Worm (Caenorhabditis elegans) whole organism, L1 larva: ENCODE measurements around the gene ani-2.
A peak's percentile ranks its signal among the peaks of the same experiment; 100 is the strongest.

Source experiments
- C04F5.9 ChIP-seq: sonication (generic microtip); optimal IDR thresholded peaks from 2 replicates; lab custom pipeline; 2016; ENCODE audit warnings: missing genetic modification characterization, missing compliant biosample characterization
- F16B12.6 ChIP-seq: fragments of 150-350 bp; optimal IDR thresholded peaks from 2 replicates; lab custom pipeline; 2014; ENCODE audit warnings: missing biosample characterization, missing genetic modification characterization
- Y116A8C.19 ChIP-seq: sonication (generic microtip); optimal IDR thresholded peaks from 2 replicates; lab custom pipeline; 2016; ENCODE audit warnings: missing compliant biosample characterization, missing genetic modification characterization, borderline replicate concordance
- alr-1 ChIP-seq: fragments of 200-800 bp; sonication (Bioruptor generic); optimal IDR thresholded peaks from 2 replicates; lab custom pipeline; 2018; ENCODE audit warnings: borderline replicate concordance, mild to moderate bottlenecking, missing genetic modification characterization, missing compliant biosample characterization
- ama-1 ChIP-seq: fragments of 150-350 bp; optimal IDR thresholded peaks from 2 replicates; lab custom pipeline; 2014
- ceh-63 ChIP-seq: fragments of 200-800 bp; sonication (Bioruptor generic); optimal IDR thresholded peaks from 2 replicates; lab custom pipeline; 2018; ENCODE audit warnings: mild to moderate bottlenecking, missing genetic modification characterization, missing compliant biosample characterization
- ceh-82 ChIP-seq, 3 experiments: fragments of 150-350 bp in 1 of 3; sonication (generic microtip) in 2 of 3; optimal IDR thresholded peaks; 2 replicates each; lab custom pipeline; 2014 to 2017; ENCODE audit warnings: missing biosample characterization in 3 of 3, missing genetic modification characterization in 3 of 3
- ceh-90 ChIP-seq: sonication (generic microtip); optimal IDR thresholded peaks from 2 replicates; lab custom pipeline; 2016; ENCODE audit warnings: missing genetic modification characterization, missing compliant biosample characterization
- ces-1 ChIP-seq: fragments of 150-350 bp; optimal IDR thresholded peaks from 2 replicates; lab custom pipeline; 2014; ENCODE audit warnings: missing biosample characterization, missing genetic modification reagents, missing genetic modification characterization
- dsc-1 ChIP-seq: sonication (generic microtip); optimal IDR thresholded peaks from 2 replicates; lab custom pipeline; 2016; ENCODE audit warnings: mild to moderate bottlenecking, missing genetic modification characterization, missing compliant biosample characterization
- efl-3 ChIP-seq: fragments of 200-800 bp; sonication (Bioruptor generic); optimal IDR thresholded peaks from 2 replicates; lab custom pipeline; 2018; ENCODE audit warnings: mild to moderate bottlenecking, missing genetic modification characterization, missing compliant biosample characterization
- egl-13 ChIP-seq: sonication (generic microtip); optimal IDR thresholded peaks from 2 replicates; lab custom pipeline; 2016; ENCODE audit warnings: missing genotype, missing genetic modification reagents, missing genetic modification characterization, missing compliant biosample characterization
- elt-2 ChIP-seq: sonication (generic microtip); optimal IDR thresholded peaks from 2 replicates; lab custom pipeline; 2016; ENCODE audit warnings: missing genetic modification characterization, mild to moderate bottlenecking, inconsistent platforms, missing compliant biosample characterization, missing genetic modification reagents
- ets-5 ChIP-seq: fragments of 200-800 bp; sonication (Bioruptor generic); IDR thresholded peaks from 2 replicates; pipeline ENCODE4 v1.3.6; 2022; ENCODE audit warnings: missing genetic modification characterization, missing compliant biosample characterization
- fkh-4 ChIP-seq: sonication (generic microtip); optimal IDR thresholded peaks from 2 replicates; lab custom pipeline; 2016; ENCODE audit warnings: missing compliant biosample characterization, missing genetic modification characterization, borderline replicate concordance
- hlh-17 ChIP-seq: fragments of 200-800 bp; sonication (Bioruptor generic); optimal IDR thresholded peaks from 2 replicates; lab custom pipeline; 2018; ENCODE audit warnings: missing genetic modification characterization, mild to moderate bottlenecking, missing compliant biosample characterization, moderate library complexity, borderline replicate concordance
- hlh-4 ChIP-seq: sonication (generic microtip); optimal IDR thresholded peaks from 2 replicates; lab custom pipeline; 2016; ENCODE audit warnings: mild to moderate bottlenecking, missing genetic modification characterization, missing compliant biosample characterization
- hpl-2 ChIP-seq: fragments of 150-350 bp; optimal IDR thresholded peaks from 2 replicates; lab custom pipeline; 2014; ENCODE audit warnings: missing biosample characterization, missing genetic modification reagents, missing genetic modification characterization
- lin-14 ChIP-seq: fragments of 200-800 bp; sonication (Bioruptor generic); optimal IDR thresholded peaks from 2 replicates; lab custom pipeline; 2018; ENCODE audit warnings: mild to moderate bottlenecking, missing genetic modification characterization, moderate library complexity, missing compliant biosample characterization
- lin-15B ChIP-seq: fragments of 150-350 bp; sonication (generic microtip); optimal IDR thresholded peaks from 3 replicates; lab custom pipeline; 2014; ENCODE audit warnings: missing biosample characterization, missing genetic modification characterization
- lin-35 ChIP-seq, 2 experiments: fragments of 150-350 bp; optimal IDR thresholded peaks; 2 replicates each; lab custom pipeline; 2014; ENCODE audit warnings: missing biosample characterization in 2 of 2, missing genetic modification characterization in 2 of 2, missing genetic modification reagents in 2 of 2
- lsy-2 ChIP-seq, 2 experiments: fragments of 150-350 bp; optimal IDR thresholded peaks; 2 replicates each; lab custom pipeline; 2014; ENCODE audit warnings: missing biosample characterization in 2 of 2, missing genetic modification characterization in 2 of 2
- mab-9 ChIP-seq: fragments of 200-800 bp; sonication (Bioruptor generic); IDR thresholded peaks from 2 replicates; pipeline ENCODE4 v1.3.6; 2022; ENCODE audit warnings: missing genetic modification reagents, missing genetic modification characterization, missing compliant biosample characterization
- mdl-1 ChIP-seq, 2 experiments: fragments of 150-350 bp; optimal IDR thresholded peaks; 2 replicates each; lab custom pipeline; 2014 to 2017; ENCODE audit warnings: missing biosample characterization in 2 of 2, missing genetic modification characterization in 2 of 2, inconsistent platforms in 1 of 2
- mef-2 ChIP-seq: fragments of 150-350 bp; optimal IDR thresholded peaks from 2 replicates; lab custom pipeline; 2014; ENCODE audit warnings: missing biosample characterization, missing genetic modification characterization
- nhr-12 ChIP-seq: sonication (generic microtip); optimal IDR thresholded peaks from 2 replicates; lab custom pipeline; 2017; ENCODE audit warnings: missing biosample characterization, missing genetic modification characterization
- nhr-19 ChIP-seq: fragments of 200-800 bp; sonication (Bioruptor generic); conservative IDR thresholded peaks from 2 replicates; pipeline ENCODE4 v1.3.6; 2022; ENCODE audit warnings: missing genetic modification characterization, missing compliant biosample characterization
- nhr-237 ChIP-seq: fragments of 150-350 bp; optimal IDR thresholded peaks from 2 replicates; lab custom pipeline; 2014; ENCODE audit warnings: missing biosample characterization, missing genetic modification characterization
- nhr-28 ChIP-seq: fragments of 150-350 bp; optimal IDR thresholded peaks from 2 replicates; lab custom pipeline; 2014; ENCODE audit warnings: missing biosample characterization, missing genetic modification characterization
- nhr-47 ChIP-seq: sonication (generic microtip); optimal IDR thresholded peaks from 2 replicates; lab custom pipeline; 2016; ENCODE audit warnings: mild to moderate bottlenecking, missing genetic modification characterization, moderate library complexity, missing compliant biosample characterization
- nhr-71 ChIP-seq: sonication (generic microtip); optimal IDR thresholded peaks from 2 replicates; lab custom pipeline; 2016; ENCODE audit warnings: mild to moderate bottlenecking, missing genetic modification characterization, moderate library complexity, missing compliant biosample characterization
- nhr-76 ChIP-seq: sonication (generic microtip); optimal IDR thresholded peaks from 2 replicates; lab custom pipeline; 2017; ENCODE audit warnings: missing biosample characterization, missing genetic modification characterization
- nhr-85 ChIP-seq: sonication (generic microtip); peaks from one replicate; lab custom pipeline; 2016; ENCODE audit warnings: missing genetic modification characterization, inconsistent platforms, missing compliant biosample characterization
- nhr-90 ChIP-seq: sonication (generic microtip); optimal IDR thresholded peaks from 2 replicates; lab custom pipeline; 2016; ENCODE audit warnings: mild to moderate bottlenecking, missing genetic modification characterization, missing compliant biosample characterization; ENCODE audit not compliant: poor library complexity
- pag-3 ChIP-seq: sonication (generic microtip); optimal IDR thresholded peaks from 2 replicates; lab custom pipeline; 2017; ENCODE audit warnings: missing genetic modification characterization, mild to moderate bottlenecking, missing compliant biosample characterization, antibody characterized with exemption, borderline replicate concordance; ENCODE audit not compliant: insufficient read depth
- pqm-1 ChIP-seq: sonication (generic microtip); optimal IDR thresholded peaks from 3 replicates; lab custom pipeline; 2017; ENCODE audit warnings: missing biosample characterization, missing genetic modification characterization
- skn-1 ChIP-seq: fragments of 150-350 bp; optimal IDR thresholded peaks from 2 replicates; lab custom pipeline; 2014; ENCODE audit warnings: missing biosample characterization, missing genetic modification characterization
- snu-23 ChIP-seq: sonication (generic microtip); optimal IDR thresholded peaks from 2 replicates; lab custom pipeline; 2016; ENCODE audit warnings: missing genetic modification characterization, missing compliant biosample characterization
- sox-4 ChIP-seq: sonication (generic microtip); optimal IDR thresholded peaks from 2 replicates; lab custom pipeline; 2016; ENCODE audit warnings: missing genetic modification characterization, missing compliant biosample characterization
- sptf-1 ChIP-seq: fragments of 150-350 bp; optimal IDR thresholded peaks from 2 replicates; lab custom pipeline; 2014; ENCODE audit warnings: missing biosample characterization, missing genetic modification characterization
- swsn-7 ChIP-seq: sonication (generic microtip); optimal IDR thresholded peaks from 2 replicates; lab custom pipeline; 2016; ENCODE audit warnings: missing genetic modification characterization, missing compliant biosample characterization
- tlp-1 ChIP-seq: fragments of 150-350 bp; optimal IDR thresholded peaks from 2 replicates; lab custom pipeline; 2014; ENCODE audit warnings: missing biosample characterization, missing genetic modification characterization
- unc-130 ChIP-seq: fragments of 150-350 bp; optimal IDR thresholded peaks from 2 replicates; lab custom pipeline; 2017; ENCODE audit warnings: missing biosample characterization, missing genetic modification characterization, inconsistent platforms
- unc-62 ChIP-seq: fragments of 150-350 bp; optimal IDR thresholded peaks from 2 replicates; lab custom pipeline; 2014; ENCODE audit warnings: missing biosample characterization, missing genetic modification reagents, missing genetic modification characterization
- unc-86 ChIP-seq: sonication (generic microtip); optimal IDR thresholded peaks from 2 replicates; lab custom pipeline; 2016; ENCODE audit warnings: missing genetic modification characterization, missing compliant biosample characterization
- unc-98 ChIP-seq: fragments of 200-800 bp; sonication (Bioruptor generic); IDR thresholded peaks from 2 replicates; pipeline ENCODE4 v1.3.6; 2022; ENCODE audit warnings: missing genetic modification characterization, missing compliant biosample characterization
- vab-15 ChIP-seq: sonication (generic microtip); optimal IDR thresholded peaks from 2 replicates; lab custom pipeline; 2017; ENCODE audit warnings: missing genotype, mild to moderate bottlenecking, missing genetic modification characterization, missing compliant biosample characterization
- xbp-1 ChIP-seq: sonication (generic microtip); optimal IDR thresholded peaks from 2 replicates; lab custom pipeline; 2016; ENCODE audit warnings: missing genetic modification characterization, missing compliant biosample characterization
- zag-1 ChIP-seq: fragments of 150-350 bp; optimal IDR thresholded peaks from 2 replicates; lab custom pipeline; 2014; ENCODE audit warnings: missing biosample characterization, missing genetic modification characterization
- ztf-4 ChIP-seq: fragments of 150-350 bp; optimal IDR thresholded peaks from 2 replicates; lab custom pipeline; 2014; ENCODE audit warnings: missing biosample characterization, missing genetic modification characterization

The ani-2 gene

DNA sequence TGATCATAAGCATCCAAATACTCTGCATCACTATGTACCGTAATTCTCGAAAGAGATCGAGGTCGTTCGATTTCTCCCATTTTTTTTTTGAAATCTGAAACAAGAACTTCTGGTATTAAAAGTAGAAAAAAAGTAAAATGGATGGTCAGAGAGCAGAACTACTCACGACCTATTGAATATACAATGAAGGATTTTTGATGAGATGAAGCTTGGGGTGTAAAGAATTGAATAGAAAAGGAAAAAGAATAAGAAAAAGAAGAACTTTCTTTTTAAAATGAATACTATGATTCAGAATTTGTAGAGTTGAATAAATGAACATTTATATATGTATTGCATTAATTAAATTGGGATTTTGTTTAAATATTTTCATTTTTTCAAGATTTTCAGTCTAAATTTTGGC is 31.3 kb downstream of the ani-2 start, which contains the start of gene ttc-39B:
Gene ttc-39B (minus strand): TSS at position 101 of the 400 bp plus-strand sequence.
- TF ChIP-seq nhr-76 = no peak

DNA sequence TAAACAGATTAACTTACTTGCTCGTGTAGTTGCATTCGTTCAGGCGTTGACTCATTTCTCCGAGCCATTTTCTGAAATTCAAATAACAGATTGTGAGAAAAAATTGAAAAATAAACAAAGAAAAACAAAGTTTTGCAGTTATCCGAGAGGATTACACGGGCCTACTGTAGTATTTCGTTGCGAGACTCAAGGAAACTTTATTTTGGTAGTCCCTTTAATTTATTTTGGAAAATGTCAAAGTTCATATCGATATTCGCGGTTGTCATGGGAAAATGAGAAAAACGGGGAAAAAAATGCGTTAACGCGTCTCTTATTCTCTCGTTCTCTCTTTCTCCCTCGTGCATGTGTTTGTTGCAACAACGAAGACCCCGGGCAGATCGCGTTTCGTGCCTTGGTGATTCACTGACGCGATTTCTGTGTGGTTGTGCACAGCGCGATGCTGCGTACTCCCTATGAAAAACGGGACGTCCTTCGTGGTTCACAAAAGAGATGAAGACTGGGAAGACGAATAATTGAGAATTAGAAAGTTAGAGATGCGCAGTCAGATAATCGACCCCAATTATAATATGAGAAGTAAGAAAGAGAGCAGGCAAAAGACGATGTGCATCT is 33.8 kb downstream of the ani-2 start, which contains the start of gene set-4:
Gene set-4 (minus strand): TSS at position 120 of the 609 bp plus-strand sequence.
- TF ChIP-seq lin-15B = peak; percentile 76
- TF ChIP-seq hlh-4 (tag; lab: Kevin White, UChicago) = no peak
- no peak for TF ChIP-seq nhr-28
- peak; percentile 92 for TF ChIP-seq nhr-19 (GFP tag; lab: Robert Waterston, UW)
- TF ChIP-seq unc-86 = peak; percentile 96
- TF ChIP-seq nhr-12 = no peak
- TF ChIP-seq nhr-90 = peak; percentile 93
- no peak for TF ChIP-seq vab-15 (tag; lab: Kevin White, UChicago)
- peak; percentile 85 for TF ChIP-seq skn-1 (tag; lab: Kevin White, UChicago)
- TF ChIP-seq nhr-71 (tag; lab: Kevin White, UChicago) = peak; percentile 97
- TF ChIP-seq ztf-4 (tag; lab: Kevin White, UChicago) = peak; percentile 87
- TF ChIP-seq tlp-1 (tag; lab: Kevin White, UChicago) = no peak
- peak; percentile 90 for TF ChIP-seq unc-130 (tag; lab: Kevin White, UChicago)
- TF ChIP-seq alr-1 (tag; lab: Kevin White, UChicago) = no peak
- TF ChIP-seq Y116A8C.19 (tag; lab: Kevin White, UChicago) = no peak
- TF ChIP-seq mab-9 (GFP tag; lab: Robert Waterston, UW) = peak; percentile 71
- no peak for TF ChIP-seq ces-1
- TF ChIP-seq pag-3 = no peak
- TF ChIP-seq nhr-47 (tag; lab: Kevin White, UChicago) = peak; percentile 96
- TF ChIP-seq lin-35 (GFP tag; optimal IDR thresholded peaks at IDR 0.05; lab: Kevin White, UChicago) = peak; percentile 91 to 94
- no peak for TF ChIP-seq ets-5 (GFP tag; lab: Robert Waterston, UW)
- TF ChIP-seq fkh-4 (tag; lab: Kevin White, UChicago) = peak; percentile 33
- peak; percentile 60 for TF ChIP-seq nhr-237 (tag; lab: Kevin White, UChicago)
- TF ChIP-seq hpl-2 = peak; percentile 87
- TF ChIP-seq swsn-7 (tag; lab: Kevin White, UChicago) = peak; percentile 96
- TF ChIP-seq sptf-1 (tag; lab: Kevin White, UChicago) = no peak
- no peak for TF ChIP-seq pqm-1 (tag; lab: Kevin White, UChicago)
- TF ChIP-seq C04F5.9 = peak; percentile 82
- peak; percentile 83 for TF ChIP-seq sox-4 (tag; lab: Kevin White, UChicago)
- no peak for TF ChIP-seq nhr-76
- TF ChIP-seq mef-2 (tag; lab: Kevin White, UChicago) = peak; percentile 71
- TF ChIP-seq mdl-1 (tag; optimal IDR thresholded peaks at IDR 0.05; lab: Kevin White, UChicago) = peak; percentile 40 to 93
- TF ChIP-seq unc-62 (GFP tag; lab: Kevin White, UChicago) = peak; percentile 25
- TF ChIP-seq lin-14 = peak; percentile 98
- peak; percentile 94 to 95 for TF ChIP-seq lsy-2 (tag; optimal IDR thresholded peaks at IDR 0.05; lab: Kevin White, UChicago)
- peak; percentile 85 to 96 (median 92) for TF ChIP-seq ceh-82 (tag; optimal IDR thresholded peaks at IDR 0.05; lab: Kevin White, UChicago)
- TF ChIP-seq snu-23 (GFP tag; lab: Kevin White, UChicago) = peak; percentile 97
- TF ChIP-seq ceh-90 = no peak
- no peak for TF ChIP-seq unc-98
- TF ChIP-seq hlh-17 (GFP tag; lab: Kevin White, UChicago) = no peak
- peak; percentile 95 for TF ChIP-seq xbp-1 (tag; lab: Kevin White, UChicago)
- TF ChIP-seq zag-1 (tag; lab: Kevin White, UChicago) = no peak
- peak; percentile 97 for TF ChIP-seq nhr-85 (tag; lab: Kevin White, UChicago)
- no peak for TF ChIP-seq ceh-63 (GFP tag; lab: Kevin White, UChicago)
- peak; percentile 73 for TF ChIP-seq F16B12.6 (tag; lab: Kevin White, UChicago)
- TF ChIP-seq elt-2 = peak; percentile 83
- no peak for TF ChIP-seq efl-3 (GFP tag; lab: Kevin White, UChicago)
- peak; percentile 95 for TF ChIP-seq dsc-1 (tag; lab: Kevin White, UChicago)
- peak; percentile 92 for TF ChIP-seq egl-13
- peak; percentile 32 for TF ChIP-seq ama-1 (lab: Kevin White, UChicago)
